Worm (Caenorhabditis elegans) whole organism, young adult: Measurements from ENCODE around the gene wdfy-2.

ENCODE experiments used
- D2030.7 ChIP-seq: fragments of 200-800 bp; sonication (Bioruptor generic); IDR thresholded peaks from 2 replicates; pipeline ENCODE4 v1.3.6; 2022; ENCODE audit warnings: missing genetic modification reagents, missing genetic modification characterization, missing compliant biosample characterization
- F39B2.1 ChIP-seq: fragments of 200-800 bp; sonication (Bioruptor generic); IDR thresholded peaks from 2 replicates; pipeline ENCODE4 v1.3.6; 2022; ENCODE audit warnings: missing genetic modification reagents, missing genetic modification characterization, missing compliant biosample characterization
- F55B11.4 ChIP-seq: sonication (generic microtip); optimal IDR thresholded peaks from 2 replicates; lab custom pipeline; 2016; ENCODE audit warnings: missing compliant biosample characterization, missing genetic modification characterization, borderline replicate concordance; ENCODE audit not compliant: insufficient read depth
- F57C9.4 ChIP-seq: sonication (generic microtip); optimal IDR thresholded peaks from 2 replicates; lab custom pipeline; 2017; ENCODE audit warnings: mild to moderate bottlenecking, missing genetic modification characterization, missing compliant biosample characterization
- K12H6.12 ChIP-seq: fragments of 200-800 bp; sonication (Bioruptor generic); optimal IDR thresholded peaks from 2 replicates; lab custom pipeline; 2018; ENCODE audit warnings: mild to moderate bottlenecking, missing genetic modification characterization, missing compliant biosample characterization
- Y79H2A.3 ChIP-seq: fragments of 200-800 bp; sonication (Bioruptor generic); conservative IDR thresholded peaks from 2 replicates; pipeline ENCODE4 v1.3.6; 2022; ENCODE audit warnings: missing genetic modification reagents, missing genetic modification characterization, missing compliant biosample characterization
- akir-1 ChIP-seq: fragments of 200-800 bp; sonication (Bioruptor generic); optimal IDR thresholded peaks from 2 replicates; lab custom pipeline; 2018; ENCODE audit warnings: mild to moderate bottlenecking, missing genetic modification characterization, moderate library complexity, missing compliant biosample characterization
- aptf-3 ChIP-seq: fragments of 200-800 bp; sonication (Bioruptor generic); IDR thresholded peaks from 2 replicates; pipeline ENCODE4 v1.3.6; 2022; ENCODE audit warnings: missing genetic modification characterization, missing compliant biosample characterization
- attf-5 ChIP-seq: fragments of 200-800 bp; sonication (Bioruptor generic); optimal IDR thresholded peaks from 2 replicates; lab custom pipeline; 2018; ENCODE audit warnings: mild to moderate bottlenecking, missing genetic modification characterization, missing compliant biosample characterization
- ceh-27 ChIP-seq: fragments of 200-800 bp; sonication (Bioruptor generic); optimal IDR thresholded peaks from 2 replicates; lab custom pipeline; 2018; ENCODE audit warnings: mild to moderate bottlenecking, missing genetic modification characterization, moderate library complexity, missing compliant biosample characterization
- ceh-40 ChIP-seq: fragments of 200-800 bp; sonication (Bioruptor generic); IDR thresholded peaks from 2 replicates; pipeline ENCODE4 v1.3.6; 2022; ENCODE audit warnings: missing genetic modification characterization, missing compliant biosample characterization
- chd-7 ChIP-seq: sonication (generic microtip); optimal IDR thresholded peaks from 2 replicates; lab custom pipeline; 2016; ENCODE audit warnings: mild to moderate bottlenecking, missing genetic modification characterization, moderate library complexity, missing compliant biosample characterization
- dpl-1 ChIP-seq: fragments of 150-350 bp; optimal IDR thresholded peaks from 2 replicates; lab custom pipeline; 2014; ENCODE audit warnings: missing biosample characterization, missing genetic modification reagents, missing genetic modification characterization
- ekl-4 ChIP-seq: fragments of 200-800 bp; sonication (Bioruptor generic); IDR thresholded peaks from 2 replicates; pipeline ENCODE4 v1.3.6; 2022; ENCODE audit warnings: missing genetic modification reagents, missing genetic modification characterization, missing compliant biosample characterization
- hmg-1.2 ChIP-seq: fragments of 200-800 bp; sonication (Bioruptor generic); IDR thresholded peaks from 2 replicates; pipeline ENCODE4 v1.3.6; 2022; ENCODE audit warnings: missing genetic modification reagents, missing genetic modification characterization, missing compliant biosample characterization
- lag-1 ChIP-seq: fragments of 200-800 bp; sonication (Bioruptor generic); IDR thresholded peaks from 2 replicates; pipeline ENCODE4 v1.3.6; 2022; ENCODE audit warnings: missing genetic modification reagents, missing genetic modification characterization, missing compliant biosample characterization
- let-607 ChIP-seq, 2 experiments: fragments of 200-800 bp in 1 of 2; sonication (Bioruptor generic) in 1 of 2; sonication (generic microtip) in 1 of 2; optimal IDR thresholded peaks; 2 replicates each; lab custom pipeline; 2016 to 2018; ENCODE audit warnings: mild to moderate bottlenecking in 2 of 2, missing compliant biosample characterization in 2 of 2, missing genetic modification characterization in 2 of 2, moderate library complexity in 2 of 2, missing genotype in 1 of 2
- lin-35 ChIP-seq, 3 experiments: fragments of 150-350 bp in 2 of 3; sonication (generic microtip) in 1 of 3; optimal IDR thresholded peaks; 2 replicates each; lab custom pipeline; 2014 to 2018; ENCODE audit warnings: missing biosample characterization in 3 of 3, missing genetic modification characterization in 3 of 3, missing genetic modification reagents in 3 of 3
- lsl-1 ChIP-seq: fragments of 200-800 bp; sonication (Bioruptor generic); optimal IDR thresholded peaks from 2 replicates; lab custom pipeline; 2018; ENCODE audit warnings: mild to moderate bottlenecking, missing genetic modification characterization, moderate library complexity, missing compliant biosample characterization
- madf-3 ChIP-seq: fragments of 200-800 bp; sonication (Bioruptor generic); IDR thresholded peaks from 2 replicates; pipeline ENCODE4 v1.3.6; 2022; ENCODE audit warnings: missing genetic modification reagents, missing genetic modification characterization, missing compliant biosample characterization
- mcd-1 ChIP-seq: fragments of 200-800 bp; sonication (Bioruptor generic); IDR thresholded peaks from 2 replicates; pipeline ENCODE4 v1.3.6; 2022; ENCODE audit warnings: missing genetic modification reagents, missing genetic modification characterization, missing compliant biosample characterization
- mel-28 ChIP-seq: sonication (generic microtip); optimal IDR thresholded peaks from 2 replicates; lab custom pipeline; 2016; ENCODE audit warnings: borderline replicate concordance, mild to moderate bottlenecking, missing genetic modification characterization, missing compliant biosample characterization
- nfyb-1 ChIP-seq: fragments of 200-800 bp; sonication (Bioruptor generic); IDR thresholded peaks from 2 replicates; pipeline ENCODE4 v1.3.6; 2022; ENCODE audit warnings: missing genetic modification reagents, missing genetic modification characterization, missing compliant biosample characterization
- nhr-90 ChIP-seq: sonication (generic microtip); optimal IDR thresholded peaks from 2 replicates; lab custom pipeline; 2016; ENCODE audit warnings: missing genotype, mild to moderate bottlenecking, missing genetic modification characterization, missing compliant biosample characterization
- pha-4 ChIP-seq: fragments of 150-350 bp; sonication (generic microtip); optimal IDR thresholded peaks from 2 replicates; lab custom pipeline; 2014; ENCODE audit warnings: missing biosample characterization, missing genetic modification reagents, missing genetic modification characterization
- rcor-1 ChIP-seq: fragments of 200-800 bp; sonication (Bioruptor generic); IDR thresholded peaks from 2 replicates; pipeline ENCODE4 v1.3.6; 2022; ENCODE audit warnings: missing genetic modification reagents, missing genetic modification characterization, missing compliant biosample characterization
- rec-8 ChIP-seq, 2 experiments: sonication (generic microtip); optimal IDR thresholded peaks; 2 replicates each; lab custom pipeline; 2016; ENCODE audit warnings: mild to moderate bottlenecking in 2 of 2, missing genetic modification characterization in 2 of 2, missing genetic modification reagents in 2 of 2, missing genotype in 2 of 2, missing biosample characterization in 1 of 2, missing compliant biosample characterization in 1 of 2, moderate library complexity in 1 of 2
- sdz-38 ChIP-seq: sonication (generic microtip); optimal IDR thresholded peaks from 2 replicates; lab custom pipeline; 2016; ENCODE audit warnings: missing genotype, missing genetic modification characterization, missing compliant biosample characterization
- sea-2 ChIP-seq: fragments of 200-800 bp; sonication (Bioruptor generic); IDR thresholded peaks from 2 replicates; pipeline ENCODE4 v1.3.6; 2022; ENCODE audit warnings: missing genetic modification characterization, missing compliant biosample characterization
- snpc-3.4 ChIP-seq: sonication (generic microtip); optimal IDR thresholded peaks from 2 replicates; lab custom pipeline; 2017; ENCODE audit warnings: missing genetic modification characterization, mild to moderate bottlenecking, missing compliant biosample characterization, antibody characterized with exemption, moderate library complexity, missing genotype, missing genetic modification reagents
- unc-62 ChIP-seq: fragments of 150-350 bp; optimal IDR thresholded peaks from 2 replicates; lab custom pipeline; 2014; ENCODE audit warnings: missing biosample characterization, missing genetic modification reagents, missing genetic modification characterization
- ztf-18 ChIP-seq: sonication (generic microtip); optimal IDR thresholded peaks from 2 replicates; lab custom pipeline; 2016; ENCODE audit warnings: missing genotype, mild to moderate bottlenecking, missing genetic modification characterization, missing compliant biosample characterization
- ztf-25 ChIP-seq: fragments of 200-800 bp; sonication (Bioruptor generic); IDR thresholded peaks from 2 replicates; pipeline ENCODE4 v1.3.6; 2022; ENCODE audit warnings: missing genetic modification reagents, missing genetic modification characterization, missing compliant biosample characterization
- ztf-26 ChIP-seq: sonication (generic microtip); optimal IDR thresholded peaks from 2 replicates; lab custom pipeline; 2017; ENCODE audit warnings: missing genetic modification characterization, missing compliant biosample characterization

wdfy-2 gene

ce11 chrII:9311702-9312101 is 8.0 kb upstream of the wdfy-2 start:
- TF ChIP-seq ztf-18 (tag; lab: Kevin White, UChicago) (no peak), unc-62 (GFP tag; lab: Kevin White, UChicago) (no peak), attf-5 (GFP tag; lab: Kevin White, UChicago) (no peak), ceh-27 (peak; percentile 69), K12H6.12 (no peak)

DNA sequence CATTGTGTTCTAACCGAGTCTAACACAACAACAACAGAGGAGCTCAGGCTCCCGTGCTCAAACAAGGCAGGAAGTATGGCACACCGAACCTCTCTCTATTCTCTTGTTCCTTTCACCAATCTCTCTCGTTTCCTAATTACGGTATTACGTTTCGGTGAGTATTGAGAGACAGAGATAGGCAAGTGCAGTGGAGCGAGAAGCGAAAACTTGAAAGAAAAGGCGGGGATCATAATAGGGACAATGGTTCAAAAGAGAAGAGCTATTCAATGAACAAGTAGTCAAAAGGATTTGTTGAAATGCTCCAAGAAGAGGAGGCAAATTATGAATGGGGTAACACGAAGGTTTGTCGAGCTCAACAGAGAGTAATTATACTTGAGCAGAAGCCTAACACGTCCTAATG is 6.3 kb upstream of the wdfy-2 start:
- TF ChIP-seq mel-28 (tag; lab: Kevin White, UChicago) (no peak), dpl-1 (GFP tag; lab: Kevin White, UChicago) (no peak), lsl-1 (GFP tag; lab: Kevin White, UChicago) (no peak), F39B2.1 (GFP tag; lab: Robert Waterston, UW) (no peak), nfyb-1 (no peak), snpc-3.4 (tag; lab: Kevin White, UChicago) (no peak), F57C9.4 (tag; lab: Kevin White, UChicago) (no peak), ztf-25 (GFP tag; lab: Robert Waterston, UW) (no peak)

- TF ChIP-seq ztf-26 (tag; lab: Kevin White, UChicago) (no peak), Y79H2A.3 (GFP tag; lab: Robert Waterston, UW) (no peak), rcor-1 (GFP tag; lab: Robert Waterston, UW) (no peak), rec-8 (tag; optimal IDR thresholded peaks at IDR 0.05; lab: Kevin White, UChicago) (no peak), lag-1 (GFP tag; lab: Robert Waterston, UW) (no peak), D2030.7 (GFP tag; lab: Robert Waterston, UW) (no peak), sdz-38 (tag; lab: Kevin White, UChicago) (no peak), pha-4 (no peak), ceh-40 (no peak), chd-7 (tag; lab: Kevin White, UChicago) (no peak), nhr-90 (no peak), ztf-25 (GFP tag; lab: Robert Waterston, UW) (no peak), akir-1 (GFP tag; lab: Kevin White, UChicago) (no peak), ekl-4 (GFP tag; lab: Robert Waterston, UW) (no peak)
These were observed 4.9 kb upstream of the wdfy-2 start for ce11 chrII:9314733-9315132.

DNA sequence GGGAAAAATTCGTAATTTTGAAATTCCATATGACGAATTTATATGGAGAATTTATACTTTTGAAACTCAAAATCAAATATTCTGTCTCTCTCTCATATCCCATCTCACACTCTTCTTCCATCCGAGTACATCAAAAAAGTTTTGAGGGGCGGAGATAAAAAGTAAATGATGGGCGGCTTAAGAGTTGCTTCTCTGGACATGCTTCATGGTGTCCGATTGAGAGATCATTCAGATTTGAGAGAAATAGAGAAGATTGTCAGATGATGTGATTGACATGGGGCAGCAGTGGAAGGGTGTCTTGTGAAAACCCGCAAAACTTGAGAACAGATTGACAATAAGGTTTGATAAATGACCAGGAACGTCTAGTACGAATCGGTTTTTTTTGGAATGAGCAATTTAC is 4.0 kb upstream of the wdfy-2 start:
- TF ChIP-seq hmg-1.2 (GFP tag; lab: Robert Waterston, UW) (peak; percentile 21; the same call in 1 of the 2 replicates), F57C9.4 (tag; lab: Kevin White, UChicago) (no peak)

DNA sequence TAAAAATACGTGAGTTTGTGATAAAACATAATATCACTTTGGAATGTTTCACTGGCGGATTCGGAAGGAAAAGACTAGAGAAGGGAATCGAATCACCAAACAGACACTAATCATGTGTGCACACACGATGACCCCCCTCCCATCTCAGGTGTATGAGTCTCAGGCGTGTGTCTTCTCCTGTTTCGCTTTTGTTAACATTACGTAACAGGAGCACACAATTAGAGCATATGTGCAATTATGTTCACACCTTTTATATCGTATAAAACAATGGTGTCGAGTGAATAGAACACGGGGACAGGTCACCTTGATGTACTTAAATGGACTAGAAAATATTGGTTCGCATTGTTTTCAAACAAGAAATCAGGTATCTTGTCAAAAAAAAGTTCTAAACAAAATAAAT is 2.9 kb upstream of the wdfy-2 start:
- no peak for TF ChIP-seq F39B2.1 (GFP tag; lab: Robert Waterston, UW)
- no peak for TF ChIP-seq lin-35 (GFP tag; optimal IDR thresholded peaks at IDR 0.05; lab: Kevin White, UChicago)
- no peak for TF ChIP-seq let-607 (tag; optimal IDR thresholded peaks at IDR 0.05; lab: Kevin White, UChicago)
- TF ChIP-seq sea-2 (GFP tag; lab: Robert Waterston, UW): no peak
- no peak for TF ChIP-seq madf-3 (GFP tag; lab: Robert Waterston, UW)
- TF ChIP-seq F55B11.4 (tag; lab: Kevin White, UChicago): no peak
- no peak for TF ChIP-seq mcd-1
- no peak for TF ChIP-seq aptf-3
